Worm (Caenorhabditis elegans) whole organism, L1 larva: ENCODE measurements around the gene mig-5.

Source experiments
- aly-2 ChIP-seq: fragments of 150-350 bp; optimal IDR thresholded peaks from 2 replicates; lab custom pipeline; 2014; ENCODE audit warnings: missing biosample characterization, missing genetic modification characterization
- ceh-8 ChIP-seq: fragments of 200-800 bp; sonication (Bioruptor generic); optimal IDR thresholded peaks from 2 replicates; lab custom pipeline; 2018; ENCODE audit warnings: mild to moderate bottlenecking, missing genetic modification characterization, moderate library complexity, missing compliant biosample characterization
- efl-1 ChIP-seq, 4 experiments: fragments of 150-350 bp; optimal IDR thresholded peaks in 3 of 4; peaks in 1 of 4; 1 replicate in 1 of 4; 2 replicates in 3 of 4; lab custom pipeline; 2014; ENCODE audit warnings: missing biosample characterization in 2 of 4, missing genetic modification characterization in 2 of 4, missing genetic modification reagents in 2 of 4
- egl-27 ChIP-seq, 2 experiments: fragments of 150-350 bp in 1 of 2; sonication (generic microtip); optimal IDR thresholded peaks; 3 replicates each; lab custom pipeline; 2017 to 2018; ENCODE audit warnings: missing biosample characterization in 2 of 2, missing genetic modification characterization in 2 of 2, missing genetic modification reagents in 2 of 2
- lin-15B ChIP-seq: fragments of 150-350 bp; sonication (generic microtip); optimal IDR thresholded peaks from 3 replicates; lab custom pipeline; 2014; ENCODE audit warnings: missing biosample characterization, missing genetic modification characterization
- nhr-12 ChIP-seq: sonication (generic microtip); optimal IDR thresholded peaks from 2 replicates; lab custom pipeline; 2017; ENCODE audit warnings: missing biosample characterization, missing genetic modification characterization
- nhr-237 ChIP-seq: fragments of 150-350 bp; optimal IDR thresholded peaks from 2 replicates; lab custom pipeline; 2014; ENCODE audit warnings: missing biosample characterization, missing genetic modification characterization
- skn-1 ChIP-seq: fragments of 150-350 bp; optimal IDR thresholded peaks from 2 replicates; lab custom pipeline; 2014; ENCODE audit warnings: missing biosample characterization, missing genetic modification characterization
- unc-130 ChIP-seq: fragments of 150-350 bp; optimal IDR thresholded peaks from 2 replicates; lab custom pipeline; 2017; ENCODE audit warnings: missing biosample characterization, missing genetic modification characterization, inconsistent platforms
- vab-15 ChIP-seq: sonication (generic microtip); optimal IDR thresholded peaks from 2 replicates; lab custom pipeline; 2017; ENCODE audit warnings: missing genotype, mild to moderate bottlenecking, missing genetic modification characterization, missing compliant biosample characterization

- TF ChIP-seq ceh-8 (no peak), egl-27 (tag; optimal IDR thresholded peaks at IDR 0.05; lab: Kevin White, UChicago) (no peak), nhr-237 (tag; lab: Kevin White, UChicago) (no peak), aly-2 (tag; lab: Kevin White, UChicago) (no peak), vab-15 (tag; lab: Kevin White, UChicago) (no peak), lin-15B (tag; lab: Kevin White, UChicago) (no peak), skn-1 (tag; lab: Kevin White, UChicago) (no peak), efl-1 (optimal IDR thresholded peaks at IDR 0.05; lab: Kevin White, UChicago) (no peak), efl-1 (GFP tag; optimal IDR thresholded peaks at IDR 0.05 in 1 of 2; lab: Kevin White, UChicago) (no peak), nhr-12 (tag; lab: Kevin White, UChicago) (no peak), unc-130 (tag; lab: Kevin White, UChicago) (no peak)
These were observed 33.4 kb upstream of the mig-5 start for ce11 chrII:8218266-8218665.
